Worm (Caenorhabditis elegans) whole organism, L2 larva: ENCODE results near the gene E04F6.4.

Source experiments
- C34F6.9 ChIP-seq: fragments of 150-350 bp; optimal IDR thresholded peaks from 2 replicates; lab custom pipeline; 2014; ENCODE audit warnings: missing biosample characterization, missing genetic modification characterization
- R02D3.7 ChIP-seq: fragments of 150-350 bp; optimal IDR thresholded peaks from 2 replicates; lab custom pipeline; 2014; ENCODE audit warnings: missing biosample characterization, missing genetic modification characterization
- ZK546.5 ChIP-seq: sonication (generic microtip); optimal IDR thresholded peaks from 2 replicates; lab custom pipeline; 2017; ENCODE audit warnings: missing biosample characterization, missing genetic modification characterization
- alr-1 ChIP-seq: fragments of 150-350 bp; optimal IDR thresholded peaks from 2 replicates; lab custom pipeline; 2014; ENCODE audit warnings: missing biosample characterization, missing genetic modification characterization
- aly-2 ChIP-seq: fragments of 150-350 bp; optimal IDR thresholded peaks from 2 replicates; lab custom pipeline; 2014; ENCODE audit warnings: missing biosample characterization, missing genetic modification characterization
- blmp-1 ChIP-seq: sonication (generic microtip); optimal IDR thresholded peaks from 2 replicates; lab custom pipeline; 2017; ENCODE audit warnings: missing genetic modification characterization, mild to moderate bottlenecking, missing compliant biosample characterization, antibody characterized with exemption, moderate library complexity; ENCODE audit not compliant: insufficient read depth
- ceh-16 ChIP-seq: fragments of 150-350 bp; optimal IDR thresholded peaks from 2 replicates; lab custom pipeline; 2014; ENCODE audit warnings: missing biosample characterization, missing genetic modification characterization
- crh-2 ChIP-seq: sonication (generic microtip); optimal IDR thresholded peaks from 2 replicates; lab custom pipeline; 2017; ENCODE audit warnings: missing biosample characterization, missing genetic modification characterization
- dmd-4 ChIP-seq: sonication (generic microtip); optimal IDR thresholded peaks from 2 replicates; lab custom pipeline; 2017; ENCODE audit warnings: missing biosample characterization, missing genetic modification characterization
- egl-27 ChIP-seq: sonication (generic microtip); optimal IDR thresholded peaks from 3 replicates; lab custom pipeline; 2017; ENCODE audit warnings: missing biosample characterization, missing genetic modification reagents, missing genetic modification characterization
- elt-1 ChIP-seq: fragments of 150-350 bp; optimal IDR thresholded peaks from 2 replicates; lab custom pipeline; 2014; ENCODE audit warnings: missing biosample characterization, missing genetic modification characterization
- elt-3 ChIP-seq: sonication (generic microtip); optimal IDR thresholded peaks from 2 replicates; lab custom pipeline; 2017; ENCODE audit warnings: missing biosample characterization, missing genetic modification characterization
- fos-1 ChIP-seq: fragments of 150-350 bp; optimal IDR thresholded peaks from 2 replicates; lab custom pipeline; 2014; ENCODE audit warnings: missing biosample characterization, missing genetic modification characterization
- gmeb-1 ChIP-seq: fragments of 150-350 bp; optimal IDR thresholded peaks from 2 replicates; lab custom pipeline; 2014; ENCODE audit warnings: missing biosample characterization, missing genetic modification characterization
- lsy-2 ChIP-seq, 2 experiments: fragments of 150-350 bp in 1 of 2; sonication (generic microtip) in 1 of 2; optimal IDR thresholded peaks; 2 replicates each; lab custom pipeline; 2014 to 2017; ENCODE audit warnings: missing biosample characterization in 2 of 2, missing genetic modification characterization in 2 of 2
- mab-5 ChIP-seq: fragments of 150-350 bp; optimal IDR thresholded peaks from 2 replicates; lab custom pipeline; 2014; ENCODE audit warnings: missing biosample characterization, missing genetic modification characterization
- mbf-1 ChIP-seq: sonication (generic microtip); optimal IDR thresholded peaks from 2 replicates; lab custom pipeline; 2017; ENCODE audit warnings: missing biosample characterization, missing genetic modification characterization
- mdl-1 ChIP-seq, 2 experiments: fragments of 150-350 bp in 1 of 2; sonication (generic microtip) in 1 of 2; optimal IDR thresholded peaks; 2 replicates each; lab custom pipeline; 2017; ENCODE audit warnings: missing biosample characterization in 2 of 2, missing genetic modification characterization in 2 of 2
- nhr-10 ChIP-seq: sonication (generic microtip); optimal IDR thresholded peaks from 2 replicates; lab custom pipeline; 2017; ENCODE audit warnings: missing biosample characterization, missing genetic modification characterization
- nhr-11 ChIP-seq: fragments of 150-350 bp; optimal IDR thresholded peaks from 2 replicates; lab custom pipeline; 2014; ENCODE audit warnings: missing biosample characterization, missing genetic modification characterization
- nhr-12 ChIP-seq: fragments of 150-350 bp; optimal IDR thresholded peaks from 2 replicates; lab custom pipeline; 2014; ENCODE audit warnings: missing biosample characterization, missing genetic modification characterization
- nhr-25 ChIP-seq: fragments of 150-350 bp; sonication (generic microtip); optimal IDR thresholded peaks from 3 replicates; lab custom pipeline; 2014; ENCODE audit warnings: missing biosample characterization, missing genetic modification characterization
- nhr-6 ChIP-seq: fragments of 150-350 bp; optimal IDR thresholded peaks from 2 replicates; lab custom pipeline; 2014; ENCODE audit warnings: missing biosample characterization, missing genetic modification characterization
- peb-1 ChIP-seq: fragments of 150-350 bp; optimal IDR thresholded peaks from 2 replicates; lab custom pipeline; 2014; ENCODE audit warnings: missing biosample characterization, missing genetic modification characterization
- skn-1 ChIP-seq: sonication (generic microtip); optimal IDR thresholded peaks from 2 replicates; lab custom pipeline; 2017; ENCODE audit warnings: missing biosample characterization, missing genetic modification characterization
- sma-3 ChIP-seq: sonication (generic microtip); optimal IDR thresholded peaks from 2 replicates; lab custom pipeline; 2016; ENCODE audit warnings: missing genetic modification reagents, missing genetic modification characterization, missing compliant biosample characterization
- sma-9 ChIP-seq, 2 experiments: fragments of 150-350 bp in 1 of 2; sonication (generic microtip) in 1 of 2; optimal IDR thresholded peaks; 2 replicates each; lab custom pipeline; 2014 to 2016; ENCODE audit warnings: missing genetic modification characterization in 2 of 2, mild to moderate bottlenecking in 1 of 2, missing biosample characterization in 1 of 2, missing compliant biosample characterization in 1 of 2, missing genetic modification reagents in 1 of 2, moderate library complexity in 1 of 2
- snpc-4 ChIP-seq: fragments of 150-350 bp; optimal IDR thresholded peaks from 2 replicates; lab custom pipeline; 2014; ENCODE audit warnings: missing biosample characterization, missing genetic modification characterization
- unc-39 ChIP-seq: fragments of 150-350 bp; optimal IDR thresholded peaks from 2 replicates; lab custom pipeline; 2014; ENCODE audit warnings: missing biosample characterization, missing genetic modification characterization
- unc-55 ChIP-seq: fragments of 150-350 bp; sonication (generic microtip); optimal IDR thresholded peaks from 3 replicates; lab custom pipeline; 2014; ENCODE audit warnings: missing biosample characterization, missing genetic modification reagents, missing genetic modification characterization
- unc-62 ChIP-seq: fragments of 150-350 bp; optimal IDR thresholded peaks from 2 replicates; lab custom pipeline; 2014; ENCODE audit warnings: missing biosample characterization, missing genetic modification reagents, missing genetic modification characterization
- zag-1 ChIP-seq: fragments of 150-350 bp; optimal IDR thresholded peaks from 2 replicates; lab custom pipeline; 2014; ENCODE audit warnings: missing biosample characterization, missing genetic modification characterization
- ztf-1 ChIP-seq: fragments of 200-800 bp; sonication (Bioruptor generic); conservative IDR thresholded peaks from 2 replicates; pipeline ENCODE4 v1.3.6; 2022; ENCODE audit warnings: missing genetic modification characterization, missing compliant biosample characterization
- ztf-11 ChIP-seq: sonication (generic microtip); optimal IDR thresholded peaks from 2 replicates; lab custom pipeline; 2017; ENCODE audit warnings: missing biosample characterization, missing genetic modification characterization
- ztf-4 ChIP-seq: fragments of 150-350 bp; optimal IDR thresholded peaks from 2 replicates; lab custom pipeline; 2014; ENCODE audit warnings: missing biosample characterization, missing genetic modification characterization

The E04F6.4 gene

ce11 chrII:7183493-7184272, 5.5 kb upstream of the E04F6.4 start, which contains the start of gene pdl-1 (continued):
- TF ChIP-seq sma-3 (peak; percentile 55), nhr-11 (tag; lab: Kevin White, UChicago) (no peak), ceh-16 (tag; lab: Kevin White, UChicago) (peak; percentile 41), zag-1 (tag; lab: Kevin White, UChicago) (peak; percentile 15), ztf-1 (GFP tag; lab: Robert Waterston, UW) (no peak), crh-2 (tag; lab: Kevin White, UChicago) (peak; percentile 35)

DNA sequence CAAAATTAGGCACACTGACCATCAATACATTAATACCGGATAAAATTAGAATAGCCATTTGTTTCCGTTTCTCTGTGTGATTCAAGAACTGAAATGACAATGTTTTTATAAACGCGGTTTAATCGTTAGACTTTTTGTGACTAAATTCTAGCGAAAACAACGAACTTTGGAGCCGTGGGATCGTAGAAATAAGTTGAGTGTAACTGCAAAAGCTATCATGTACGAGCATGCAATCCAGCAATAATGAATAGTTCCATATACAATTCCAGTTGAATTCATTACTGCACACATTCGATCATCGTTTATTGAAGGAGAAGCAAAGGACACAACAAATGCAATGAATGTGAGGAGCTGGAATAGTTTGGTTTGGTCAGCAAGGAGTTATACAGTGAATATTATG, 3.1 kb upstream of the E04F6.4 start:
- no peak for TF ChIP-seq ceh-16 (tag; lab: Kevin White, UChicago)
- TF ChIP-seq ztf-1 (GFP tag; lab: Robert Waterston, UW) = no peak
- no peak for TF ChIP-seq unc-55 (GFP tag; lab: Kevin White, UChicago)
- no peak for TF ChIP-seq blmp-1
- TF ChIP-seq unc-39 = no peak
- TF ChIP-seq mab-5 (tag; lab: Kevin White, UChicago) = no peak
- TF ChIP-seq nhr-25 (tag; lab: Kevin White, UChicago) = no peak
- TF ChIP-seq C34F6.9 = no peak
- no peak for TF ChIP-seq peb-1 (tag; lab: Kevin White, UChicago)
- TF ChIP-seq lsy-2 (tag; optimal IDR thresholded peaks at IDR 0.05; lab: Kevin White, UChicago) = no peak
- TF ChIP-seq, all 48 proteins: peak for 0

- TF ChIP-seq aly-2 (tag; lab: Kevin White, UChicago) (no peak), ZK546.5 (tag; lab: Kevin White, UChicago) (no peak), C34F6.9 (no peak), elt-3 (tag; lab: Kevin White, UChicago) (no peak), sma-3 (no peak)
Observed at ce11 chrII:7187110-7187509, 2.1 kb upstream of the E04F6.4 start, which contains the start of gene C27H5.6. Gene C27H5.6, minus strand, starts transcription at chrII:7187210.

DNA sequence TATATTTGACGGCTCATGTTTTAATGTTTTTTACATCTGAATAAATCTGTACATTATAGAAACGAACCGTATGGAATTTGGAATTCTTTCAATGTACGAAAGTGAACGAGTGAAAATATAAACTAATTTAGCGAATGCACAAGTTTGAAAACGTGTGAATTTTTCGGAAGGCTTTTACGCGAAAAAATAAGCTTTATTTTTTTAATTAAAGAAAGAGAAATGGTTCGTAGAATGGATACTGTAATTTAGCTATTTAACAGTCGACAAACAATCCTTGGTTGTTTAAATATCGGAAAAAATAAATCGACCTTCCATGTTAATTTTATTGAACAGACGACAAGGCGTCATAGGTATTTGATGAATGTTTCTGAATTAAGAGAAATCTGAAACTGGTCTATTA, 6.3 kb downstream of the E04F6.4 start, which contains the start of gene acdh-12:
Gene acdh-12, minus strand, starts transcription at position 101 of the 400 bp plus-strand sequence.
- TF ChIP-seq crh-2 (tag; lab: Kevin White, UChicago) = no peak
- TF ChIP-seq unc-62 (GFP tag; lab: Kevin White, UChicago) = no peak
- no peak for TF ChIP-seq blmp-1
- no peak for TF ChIP-seq snpc-4 (tag; lab: Kevin White, UChicago)
- no peak for TF ChIP-seq mdl-1 (tag; optimal IDR thresholded peaks at IDR 0.05; lab: Kevin White, UChicago)
- TF ChIP-seq elt-1 (tag; lab: Kevin White, UChicago) = no peak
- no peak for TF ChIP-seq R02D3.7 (tag; lab: Kevin White, UChicago)
- no peak for TF ChIP-seq egl-27 (tag; lab: Kevin White, UChicago)
- no peak for TF ChIP-seq nhr-10 (tag; lab: Kevin White, UChicago)
- TF ChIP-seq nhr-6 = no peak
- no peak for TF ChIP-seq peb-1 (tag; lab: Kevin White, UChicago)
- no peak for TF ChIP-seq sma-3
- no peak for TF ChIP-seq sma-9 (GFP tag; optimal IDR thresholded peaks at IDR 0.05; lab: Kevin White, UChicago)
- no peak for TF ChIP-seq sma-9 (tag; optimal IDR thresholded peaks at IDR 0.05; lab: Kevin White, UChicago)
- no peak for TF ChIP-seq alr-1 (tag; lab: Kevin White, UChicago)
- no peak for TF ChIP-seq skn-1 (tag; lab: Kevin White, UChicago)
- no peak for TF ChIP-seq ztf-11 (tag; lab: Kevin White, UChicago)
- no peak for TF ChIP-seq mbf-1
- TF ChIP-seq unc-55 (GFP tag; lab: Kevin White, UChicago) = no peak
- no peak for TF ChIP-seq ztf-4 (tag; lab: Kevin White, UChicago)

- TF ChIP-seq zag-1 (tag; lab: Kevin White, UChicago) (no peak), dmd-4 (tag; lab: Kevin White, UChicago) (no peak), gmeb-1 (no peak), fos-1 (tag; lab: Kevin White, UChicago) (peak; percentile 25), nhr-12 (tag; lab: Kevin White, UChicago) (no peak), aly-2 (tag; lab: Kevin White, UChicago) (no peak), unc-55 (GFP tag; lab: Kevin White, UChicago) (no peak), nhr-6 (no peak), ceh-16 (tag; lab: Kevin White, UChicago) (no peak), sma-9 (GFP tag; optimal IDR thresholded peaks at IDR 0.05; lab: Kevin White, UChicago) (peak; percentile 13), sma-9 (tag; optimal IDR thresholded peaks at IDR 0.05; lab: Kevin White, UChicago) (no peak), alr-1 (tag; lab: Kevin White, UChicago) (no peak)
Observed at ce11 chrII:7196040-7196439, 6.8 kb downstream of the E04F6.4 start, which contains the start of gene maoc-1. Gene maoc-1, plus strand, starts transcription at chrII:7196276.
